Fruit fly (Drosophila melanogaster) whole organism, embryonic: ENCODE data around the gene Rsph1.

Experiments used
- Blimp-1 ChIP-seq: fragments of 200-800 bp; sonication (Bioruptor generic); optimal IDR thresholded peaks from 3 replicates; lab custom pipeline; 2018; ENCODE audit warnings: missing biosample characterization, missing genetic modification characterization, mild to moderate bottlenecking, moderate library complexity, missing genetic modification reagents
- CG10209 ChIP-seq: fragments of 200-800 bp; sonication (Bioruptor generic); optimal IDR thresholded peaks from 3 replicates; lab custom pipeline; 2017; ENCODE audit warnings: missing biosample characterization, mild to moderate bottlenecking, missing genetic modification characterization, missing genetic modification reagents
- CG10543 ChIP-seq: fragments of 200-800 bp; sonication (Bioruptor generic); optimal IDR thresholded peaks from 3 replicates; lab custom pipeline; 2017; ENCODE audit warnings: missing biosample characterization, mild to moderate bottlenecking, missing genetic modification characterization, moderate library complexity
- CG10565 ChIP-seq: fragments of 200-800 bp; sonication (Bioruptor generic); optimal IDR thresholded peaks from 3 replicates; lab custom pipeline; 2016; ENCODE audit warnings: missing biosample characterization, mild to moderate bottlenecking, missing genetic modification characterization
- CG10959 ChIP-seq: fragments of 200-800 bp; sonication (Bioruptor generic); IDR thresholded peaks from 2 replicates; pipeline ENCODE4 v1.3.6; 2022; ENCODE audit warnings: missing biosample characterization, missing genetic modification characterization
- CG11247 ChIP-seq: fragments of 200-800 bp; sonication (Bioruptor generic); IDR thresholded peaks from 2 replicates; pipeline ENCODE4 v1.3.6; 2022; ENCODE audit warnings: missing biosample characterization, missing genetic modification characterization
- CG13424 ChIP-seq: fragments of 200-800 bp; sonication (Bioruptor generic); optimal IDR thresholded peaks from 2 replicates; lab custom pipeline; 2019; ENCODE audit warnings: missing biosample characterization, mild to moderate bottlenecking, missing genetic modification characterization, moderate library complexity
- CG15479 ChIP-seq: fragments of 200-800 bp; sonication (Bioruptor generic); optimal IDR thresholded peaks from 3 replicates; lab custom pipeline; 2019; ENCODE audit warnings: missing biosample characterization, mild to moderate bottlenecking, missing genetic modification characterization, moderate library complexity
- CG16815 ChIP-seq: fragments of 200-800 bp; sonication (Bioruptor generic); optimal IDR thresholded peaks from 3 replicates; lab custom pipeline; 2017; ENCODE audit warnings: missing biosample characterization, mild to moderate bottlenecking, missing genetic modification characterization
- CG16863 ChIP-seq: fragments of 200-800 bp; sonication (Bioruptor generic); optimal IDR thresholded peaks from 3 replicates; lab custom pipeline; 2016; ENCODE audit warnings: missing biosample characterization, missing genetic modification characterization
- CG18011 ChIP-seq: fragments of 200-800 bp; sonication (Bioruptor generic); optimal IDR thresholded peaks from 2 replicates; lab custom pipeline; 2017; ENCODE audit warnings: missing biosample characterization, missing genetic modification characterization, mild to moderate bottlenecking, moderate library complexity, missing genotype
- CG30020 ChIP-seq: fragments of 200-800 bp; optimal IDR thresholded peaks from 2 replicates; lab custom pipeline; 2019; ENCODE audit warnings: missing biosample characterization, mild to moderate bottlenecking, missing genetic modification characterization, moderate library complexity
- CG4328 ChIP-seq: fragments of 200-800 bp; sonication (Bioruptor generic); optimal IDR thresholded peaks from 3 replicates; lab custom pipeline; 2017; ENCODE audit warnings: missing biosample characterization, missing genetic modification reagents, missing genetic modification characterization
- CG4617 ChIP-seq: fragments of 200-800 bp; sonication (Bioruptor generic); optimal IDR thresholded peaks from 3 replicates; lab custom pipeline; 2016; ENCODE audit warnings: missing biosample characterization, missing genetic modification characterization, borderline replicate concordance
- CG4707 ChIP-seq: fragments of 200-800 bp; sonication (Bioruptor generic); optimal IDR thresholded peaks from 2 replicates; lab custom pipeline; 2018; ENCODE audit warnings: missing biosample characterization, mild to moderate bottlenecking, missing genetic modification characterization, moderate library complexity
- CG7372 ChIP-seq: fragments of 200-800 bp; sonication (Bioruptor generic); IDR thresholded peaks from 2 replicates; pipeline ENCODE4 v1.3.6; 2022; ENCODE audit warnings: missing biosample characterization, missing genetic modification characterization
- CG7987 ChIP-seq: fragments of 200-800 bp; sonication (Bioruptor generic); optimal IDR thresholded peaks from 2 replicates; lab custom pipeline; 2018; ENCODE audit warnings: missing biosample characterization, mild to moderate bottlenecking, missing genetic modification characterization, moderate library complexity
- CG8290 ChIP-seq, 3 experiments: fragments of 200-800 bp; sonication (Bioruptor generic); optimal IDR thresholded peaks; 2 replicates each; lab custom pipeline; 2016 to 2019; ENCODE audit warnings: missing biosample characterization in 3 of 3, missing genetic modification characterization in 3 of 3, mild to moderate bottlenecking in 2 of 3, moderate library complexity in 1 of 3
- CG8944 ChIP-seq: fragments of 200-800 bp; sonication (Bioruptor generic); optimal IDR thresholded peaks from 3 replicates; lab custom pipeline; 2016; ENCODE audit warnings: missing biosample characterization, missing genetic modification characterization
- CG9876 ChIP-seq: fragments of 200-800 bp; sonication (Bioruptor generic); optimal IDR thresholded peaks from 2 replicates; lab custom pipeline; 2016; ENCODE audit warnings: missing biosample characterization, missing genetic modification characterization
- Deaf1 ChIP-seq: fragments of 200-800 bp; optimal IDR thresholded peaks from 3 replicates; lab custom pipeline; 2019; ENCODE audit warnings: missing biosample characterization, mild to moderate bottlenecking, missing genetic modification characterization, moderate library complexity
- Dip2 ChIP-seq: fragments of 200-800 bp; sonication (Bioruptor generic); IDR thresholded peaks from 2 replicates; pipeline ENCODE4 v1.3.6; 2022; ENCODE audit warnings: missing biosample characterization, missing genetic modification characterization
- Ets65A ChIP-seq: fragments of 200-800 bp; sonication (Bioruptor generic); peaks from one replicate; lab custom pipeline; 2016; ENCODE audit warnings: missing biosample characterization, missing genetic modification characterization
- HHEX ChIP-seq: fragments of 200-800 bp; sonication (Bioruptor generic); optimal IDR thresholded peaks from 3 replicates; lab custom pipeline; 2017; ENCODE audit warnings: missing biosample characterization, mild to moderate bottlenecking, missing genetic modification characterization, missing genetic modification reagents
- Hr39 ChIP-seq: fragments of >200 bp; optimal IDR thresholded peaks from 2 replicates; lab custom pipeline; 2017
- NFAT ChIP-seq: fragments of 200-800 bp; sonication (Bioruptor generic); IDR thresholded peaks from 2 replicates; pipeline ENCODE4 v1.3.6; 2022; ENCODE audit warnings: missing biosample characterization, missing genetic modification characterization
- Opbp ChIP-seq: fragments of 200-800 bp; sonication (Bioruptor generic); IDR thresholded peaks from 3 replicates; pipeline ENCODE4 v1.3.6; 2022; ENCODE audit warnings: missing biosample characterization, missing genetic modification characterization; ENCODE audit not compliant: partially characterized antibody
- Rx ChIP-seq: fragments of 200-800 bp; sonication (Bioruptor generic); IDR thresholded peaks from 2 replicates; pipeline ENCODE4 v1.3.6; 2022; ENCODE audit warnings: missing biosample characterization, missing genetic modification characterization
- Vsx1 ChIP-seq: fragments of 200-800 bp; sonication (Bioruptor generic); optimal IDR thresholded peaks from 2 replicates; lab custom pipeline; 2017; ENCODE audit warnings: missing biosample characterization, mild to moderate bottlenecking, missing genetic modification characterization, missing genetic modification reagents
- al ChIP-seq: fragments of 200-800 bp; sonication (Bioruptor generic); IDR thresholded peaks from 2 replicates; pipeline ENCODE4 v1.3.6; 2022; ENCODE audit warnings: missing biosample characterization, missing genetic modification characterization
- aop ChIP-seq: fragments of 200-800 bp; sonication (Bioruptor generic); IDR thresholded peaks from 2 replicates; pipeline ENCODE4 v1.3.6; 2022; ENCODE audit warnings: missing biosample characterization, missing genetic modification characterization
- caup ChIP-seq: fragments of 200-800 bp; sonication (Bioruptor generic); optimal IDR thresholded peaks from 3 replicates; lab custom pipeline; 2017; ENCODE audit warnings: missing biosample characterization, mild to moderate bottlenecking, missing genetic modification characterization, moderate library complexity; ENCODE audit not compliant: severe bottlenecking
- corto ChIP-seq: fragments of 200-800 bp; sonication (Bioruptor generic); optimal IDR thresholded peaks from 2 replicates; lab custom pipeline; 2016; ENCODE audit warnings: missing biosample characterization, mild to moderate bottlenecking, missing genetic modification characterization, moderate library complexity
- fd64A ChIP-seq: fragments of 200-800 bp; sonication (Bioruptor generic); optimal IDR thresholded peaks from 3 replicates; lab custom pipeline; 2018; ENCODE audit warnings: missing biosample characterization, mild to moderate bottlenecking, missing genetic modification characterization
- ham ChIP-seq: fragments of 200-800 bp; sonication (Bioruptor generic); IDR thresholded peaks from 2 replicates; pipeline ENCODE4 v1.3.6; 2022; ENCODE audit warnings: missing biosample characterization, missing genetic modification characterization
- her ChIP-seq: fragments of 200-800 bp; sonication (Bioruptor generic); optimal IDR thresholded peaks from 2 replicates; lab custom pipeline; 2016; ENCODE audit warnings: missing biosample characterization, missing genetic modification characterization
- jigr1 ChIP-seq: fragments of 200-800 bp; sonication (Bioruptor generic); IDR thresholded peaks from 3 replicates; pipeline ENCODE4 v1.3.6; 2022; ENCODE audit warnings: missing biosample characterization, missing genetic modification characterization
- lilli ChIP-seq: fragments of 200-800 bp; sonication (Bioruptor generic); optimal IDR thresholded peaks from 3 replicates; lab custom pipeline; 2016; ENCODE audit warnings: missing biosample characterization, missing genetic modification characterization
- mam ChIP-seq: fragments of 200-800 bp; sonication (Bioruptor generic); optimal IDR thresholded peaks from 3 replicates; lab custom pipeline; 2016; ENCODE audit warnings: missing biosample characterization, missing genetic modification characterization
- odd ChIP-seq: fragments of 200-800 bp; sonication (Bioruptor generic); optimal IDR thresholded peaks from 2 replicates; lab custom pipeline; 2017; ENCODE audit warnings: missing biosample characterization, mild to moderate bottlenecking, missing genetic modification characterization
- peb ChIP-seq: fragments of 200-800 bp; sonication (Bioruptor generic); IDR thresholded peaks from 2 replicates; pipeline ENCODE4 v1.3.6; 2022; ENCODE audit warnings: missing biosample characterization, missing genetic modification characterization
- run ChIP-seq: fragments of 200-800 bp; sonication (Bioruptor generic); optimal IDR thresholded peaks from 3 replicates; lab custom pipeline; 2018; ENCODE audit warnings: missing biosample characterization, mild to moderate bottlenecking, missing genetic modification characterization
- sens-2 ChIP-seq: fragments of 200-800 bp; sonication (Bioruptor generic); IDR thresholded peaks from 2 replicates; pipeline ENCODE4 v1.3.6; 2022; ENCODE audit warnings: missing biosample characterization, missing genetic modification characterization
- sqz ChIP-seq: fragments of 200-800 bp; sonication (Bioruptor generic); optimal IDR thresholded peaks from 3 replicates; lab custom pipeline; 2018; ENCODE audit warnings: missing biosample characterization, mild to moderate bottlenecking, missing genetic modification characterization
- stwl ChIP-seq: fragments of 200-800 bp; sonication (Bioruptor generic); optimal IDR thresholded peaks from 3 replicates; lab custom pipeline; 2018; ENCODE audit warnings: missing biosample characterization, mild to moderate bottlenecking, missing genetic modification characterization, moderate library complexity
- tap ChIP-seq: fragments of 200-800 bp; optimal IDR thresholded peaks from 3 replicates; lab custom pipeline; 2019; ENCODE audit warnings: missing biosample characterization, mild to moderate bottlenecking, missing genetic modification characterization, moderate library complexity
- twi ChIP-seq: fragments of 200-800 bp; optimal IDR thresholded peaks from 2 replicates; lab custom pipeline; 2019; ENCODE audit warnings: missing biosample characterization, mild to moderate bottlenecking, missing genetic modification characterization, moderate library complexity
- vvl ChIP-seq: fragments of 200-800 bp; sonication (Bioruptor generic); IDR thresholded peaks from 2 replicates; pipeline ENCODE4 v1.3.6; 2022; ENCODE audit warnings: missing biosample characterization, missing genetic modification characterization

Gene Rsph1

dm6 chr2L:13164994-13165801, 18.1 kb upstream of the Rsph1 start, which contains the start of gene Sirt1 (continued):
- TF ChIP-seq twi (tag; lab: Kevin White, UChicago) (peak; percentile 87), CG10209 (GFP tag; lab: Kevin White, UChicago) (peak; percentile 88), Hr39 (lab: Kevin White, UChicago) (no peak), CG9876 (no peak), Ets65A (GFP tag; lab: Kevin White, UChicago) (peak; percentile 90), Dip2 (no peak), caup (GFP tag; lab: Kevin White, UChicago) (peak; percentile 68), ham (GFP tag; lab: Robert Waterston, UW) (no peak), Vsx1 (GFP tag; lab: Kevin White, UChicago) (no peak), tap (tag; lab: Kevin White, UChicago) (peak; percentile 62), CG4328 (GFP tag; lab: Kevin White, UChicago) (peak; percentile 74), CG18011 (peak; percentile 47), HHEX (GFP tag; lab: Kevin White, UChicago) (peak; percentile 82), her (GFP tag; lab: Kevin White, UChicago) (peak; percentile 42), CG10959 (GFP tag; lab: Robert Waterston, UW) (peak; percentile 55), al (GFP tag; lab: Robert Waterston, UW) (peak; percentile 77), NFAT (peak; percentile 85), sqz (no peak), CG16863 (peak; percentile 57), fd64A (GFP tag; lab: Kevin White, UChicago) (no peak), Deaf1 (tag; lab: Kevin White, UChicago) (peak; percentile 59), odd (GFP tag; lab: Kevin White, UChicago) (peak; percentile 80), run (tag; lab: Kevin White, UChicago) (peak; percentile 67), CG15479 (GFP tag; lab: Kevin White, UChicago) (no peak), CG7987 (GFP tag; lab: Kevin White, UChicago) (peak; percentile 24), CG13424 (peak; percentile 93), CG4617 (GFP tag; lab: Kevin White, UChicago) (peak; percentile 45), lilli (peak; percentile 76), CG10565 (GFP tag; lab: Kevin White, UChicago) (no peak), CG8290 (GFP tag; optimal IDR thresholded peaks at IDR 0.05; lab: Kevin White, UChicago) (peak; percentile 83), CG8290 (tag; optimal IDR thresholded peaks at IDR 0.05; lab: Kevin White, UChicago) (peak; percentile 2 to 7), peb (GFP tag; lab: Robert Waterston, UW) (peak; percentile 39; the same call in 1 of the 2 replicates), Rx (GFP tag; lab: Robert Waterston, UW) (peak; percentile 24; the same call in 1 of the 2 replicates), sens-2 (GFP tag; lab: Robert Waterston, UW) (0 out of 2 replicates have a peak, but pooled peaks have one; percentile 8), jigr1 (GFP tag; lab: Robert Waterston, UW) (peak; percentile 70; the same call in 1 of the 3 replicates), Blimp-1 (GFP tag; lab: Kevin White, UChicago) (no peak), CG10543 (GFP tag; lab: Kevin White, UChicago) (peak; percentile 73), CG4707 (GFP tag; lab: Kevin White, UChicago) (no peak), stwl (peak; percentile 18), Opbp (GFP tag; lab: Robert Waterston, UW) (peak; percentile 43; the same call in 1 of the 3 replicates), CG8944 (GFP tag; lab: Kevin White, UChicago) (peak; percentile 58), CG7372 (GFP tag; lab: Robert Waterston, UW) (peak; percentile 84), aop (GFP tag; lab: Robert Waterston, UW) (no peak), mam (GFP tag; lab: Kevin White, UChicago) (peak; percentile 59), vvl (peak; percentile 66), CG16815 (peak; percentile 91), CG11247 (peak; percentile 57; the same call in 1 of the 2 replicates), corto (GFP tag; lab: Kevin White, UChicago) (no peak), CG30020 (tag; lab: Kevin White, UChicago) (peak; percentile 78)
